Fruit fly (Drosophila melanogaster) whole organism, embryonic: ENCODE data around the gene Ugt35A1.

Experiments used
- ATbp ChIP-seq: fragments of 200-800 bp; sonication (Bioruptor generic); optimal IDR thresholded peaks from 2 replicates; lab custom pipeline; 2017; ENCODE audit warnings: missing biosample characterization, mild to moderate bottlenecking, missing genetic modification characterization, missing genetic modification reagents
- CG10147 ChIP-seq: fragments of 200-800 bp; sonication (Bioruptor generic); optimal IDR thresholded peaks from 2 replicates; lab custom pipeline; 2019; ENCODE audit warnings: missing biosample characterization, mild to moderate bottlenecking, missing genetic modification characterization, moderate library complexity
- CG1024 ChIP-seq: fragments of 200-800 bp; sonication (Bioruptor generic); IDR thresholded peaks from 2 replicates; pipeline ENCODE4 v1.3.6; 2022; ENCODE audit warnings: missing biosample characterization, missing genetic modification characterization
- CG10959 ChIP-seq: fragments of 200-800 bp; sonication (Bioruptor generic); IDR thresholded peaks from 2 replicates; pipeline ENCODE4 v1.3.6; 2022; ENCODE audit warnings: missing biosample characterization, missing genetic modification characterization
- CG12219 ChIP-seq: fragments of 200-800 bp; sonication (Bioruptor generic); optimal IDR thresholded peaks from 3 replicates; lab custom pipeline; 2018; ENCODE audit warnings: missing biosample characterization, mild to moderate bottlenecking, missing genetic modification characterization
- CG12299 ChIP-seq: fragments of 200-800 bp; sonication (Bioruptor generic); optimal IDR thresholded peaks from 2 replicates; lab custom pipeline; 2018; ENCODE audit warnings: missing biosample characterization, mild to moderate bottlenecking, missing genetic modification characterization
- CG12942 ChIP-seq: fragments of 200-800 bp; sonication (Bioruptor generic); optimal IDR thresholded peaks from 3 replicates; lab custom pipeline; 2016; ENCODE audit warnings: missing biosample characterization, missing genetic modification characterization
- CG13775 ChIP-seq: fragments of 200-800 bp; sonication (Bioruptor generic); optimal IDR thresholded peaks from 3 replicates; lab custom pipeline; 2017; ENCODE audit warnings: missing biosample characterization, mild to moderate bottlenecking, missing genetic modification characterization
- CG18262 ChIP-seq: fragments of 200-800 bp; optimal IDR thresholded peaks from 3 replicates; lab custom pipeline; 2019; ENCODE audit warnings: missing biosample characterization, mild to moderate bottlenecking, missing genetic modification characterization, moderate library complexity
- CG2199 ChIP-seq: fragments of 200-800 bp; sonication (Bioruptor generic); IDR thresholded peaks from 3 replicates; pipeline ENCODE4 v1.3.6; 2022; ENCODE audit warnings: missing biosample characterization, missing genetic modification characterization
- CG3163 ChIP-seq: fragments of 200-800 bp; sonication (Bioruptor generic); optimal IDR thresholded peaks from 3 replicates; lab custom pipeline; 2016; ENCODE audit warnings: missing biosample characterization, missing genetic modification characterization
- CG6272 ChIP-seq: fragments of 200-800 bp; sonication (Bioruptor generic); IDR thresholded peaks from 2 replicates; pipeline ENCODE4 v1.3.6; 2022; ENCODE audit warnings: missing biosample characterization, missing genetic modification characterization
- CG6689 ChIP-seq: fragments of 200-800 bp; sonication (Bioruptor generic); IDR thresholded peaks from 2 replicates; pipeline ENCODE4 v1.3.6; 2022; ENCODE audit warnings: missing biosample characterization, missing genetic modification characterization
- CG6813 ChIP-seq: fragments of 200-800 bp; sonication (Bioruptor generic); optimal IDR thresholded peaks from 2 replicates; lab custom pipeline; 2017; ENCODE audit warnings: missing biosample characterization, missing genetic modification characterization, mild to moderate bottlenecking, moderate library complexity, missing genetic modification reagents
- CG9215 ChIP-seq: fragments of 200-800 bp; sonication (Bioruptor generic); IDR thresholded peaks from 2 replicates; pipeline ENCODE4 v1.3.6; 2022; ENCODE audit warnings: missing biosample characterization, missing genetic modification characterization
- CG9727 ChIP-seq: fragments of 200-800 bp; sonication (Bioruptor generic); optimal IDR thresholded peaks from 3 replicates; lab custom pipeline; 2017; ENCODE audit warnings: missing biosample characterization, mild to moderate bottlenecking, missing genetic modification characterization
- D ChIP-seq, 2 experiments: fragments of 200-800 bp in 1 of 2; fragments of >200 bp in 1 of 2; sonication (Bioruptor generic) in 1 of 2; optimal IDR thresholded peaks; 2 replicates in 1 of 2; 3 replicates in 1 of 2; lab custom pipeline; 2017; ENCODE audit warnings: mild to moderate bottlenecking in 1 of 2, missing biosample characterization in 1 of 2, missing genetic modification characterization in 1 of 2, missing genetic modification reagents in 1 of 2
- Doc2 ChIP-seq: fragments of 200-800 bp; sonication (Bioruptor generic); IDR thresholded peaks from 2 replicates; pipeline ENCODE4 v1.3.6; 2022; ENCODE audit warnings: missing biosample characterization, missing genetic modification characterization
- Drgx ChIP-seq: fragments of 200-800 bp; sonication (Bioruptor generic); IDR thresholded peaks from 2 replicates; pipeline ENCODE4 v1.3.6; 2022; ENCODE audit warnings: missing biosample characterization, missing genetic modification characterization
- Hr3 ChIP-seq: fragments of 200-800 bp; sonication (Bioruptor generic); optimal IDR thresholded peaks from 3 replicates; lab custom pipeline; 2016; ENCODE audit warnings: missing biosample characterization, missing genetic modification characterization
- Hr78 ChIP-seq, 2 experiments: fragments of 200-800 bp in 1 of 2; fragments of >200 bp in 1 of 2; sonication (Bioruptor generic) in 1 of 2; optimal IDR thresholded peaks; 2 replicates each; lab custom pipeline; 2017 to 2019; ENCODE audit warnings: missing biosample characterization in 2 of 2, missing genetic modification characterization in 2 of 2, mild to moderate bottlenecking in 1 of 2, moderate library complexity in 1 of 2
- Jarid2 ChIP-seq: fragments of 200-800 bp; sonication (Bioruptor generic); optimal IDR thresholded peaks from 3 replicates; lab custom pipeline; 2017; ENCODE audit warnings: mild to moderate bottlenecking, missing biosample characterization, missing genetic modification reagents, missing genetic modification characterization
- NK7.1 ChIP-seq: fragments of 200-800 bp; sonication (Bioruptor generic); optimal IDR thresholded peaks from 3 replicates; lab custom pipeline; 2016; ENCODE audit warnings: missing biosample characterization, missing genetic modification characterization
- Oaz ChIP-seq: fragments of 200-800 bp; sonication (Bioruptor generic); IDR thresholded peaks from 2 replicates; pipeline ENCODE4 v1.3.6; 2022; ENCODE audit warnings: missing biosample characterization, missing genetic modification characterization
- Opbp ChIP-seq: fragments of 200-800 bp; sonication (Bioruptor generic); IDR thresholded peaks from 3 replicates; pipeline ENCODE4 v1.3.6; 2022; ENCODE audit warnings: missing biosample characterization, missing genetic modification characterization; ENCODE audit not compliant: partially characterized antibody
- PHDP ChIP-seq: fragments of 200-800 bp; sonication (Bioruptor generic); optimal IDR thresholded peaks from 3 replicates; lab custom pipeline; 2018; ENCODE audit warnings: missing biosample characterization, mild to moderate bottlenecking, missing genetic modification characterization, moderate library complexity
- Six4 ChIP-seq: fragments of 200-800 bp; sonication (Bioruptor generic); optimal IDR thresholded peaks from 2 replicates; lab custom pipeline; 2016; ENCODE audit warnings: missing biosample characterization, missing genetic modification characterization
- amos ChIP-seq: fragments of 200-800 bp; sonication (Bioruptor generic); IDR thresholded peaks from 2 replicates; pipeline ENCODE4 v1.3.6; 2022; ENCODE audit warnings: missing biosample characterization, missing genetic modification characterization; ENCODE audit not compliant: partially characterized antibody
- ase ChIP-seq: fragments of 200-800 bp; sonication (Bioruptor generic); IDR thresholded peaks from 3 replicates; pipeline ENCODE4 v1.3.6; 2022; ENCODE audit warnings: missing biosample characterization, missing genetic modification characterization
- bsh ChIP-seq, 2 experiments: fragments of 200-800 bp; sonication (Bioruptor generic); optimal IDR thresholded peaks; 2 replicates each; lab custom pipeline; 2017 to 2018; ENCODE audit warnings: mild to moderate bottlenecking in 2 of 2, missing biosample characterization in 2 of 2, missing genetic modification characterization in 2 of 2, moderate library complexity in 1 of 2
- chif ChIP-seq, 2 experiments: fragments of 200-800 bp; sonication (Bioruptor generic); optimal IDR thresholded peaks; 3 replicates each; lab custom pipeline; 2016; ENCODE audit warnings: missing biosample characterization in 2 of 2, missing genetic modification characterization in 2 of 2
- corto ChIP-seq: fragments of 200-800 bp; sonication (Bioruptor generic); optimal IDR thresholded peaks from 2 replicates; lab custom pipeline; 2016; ENCODE audit warnings: missing biosample characterization, mild to moderate bottlenecking, missing genetic modification characterization, moderate library complexity
- crp ChIP-seq, 2 experiments: fragments of 200-800 bp; sonication (Bioruptor generic); optimal IDR thresholded peaks; 2 replicates in 1 of 2; 3 replicates in 1 of 2; lab custom pipeline; 2017; ENCODE audit warnings: missing biosample characterization in 2 of 2, missing genetic modification characterization in 2 of 2, mild to moderate bottlenecking in 1 of 2, moderate library complexity in 1 of 2
- danr ChIP-seq: fragments of 200-800 bp; sonication (Bioruptor generic); IDR thresholded peaks from 2 replicates; pipeline ENCODE4 v1.3.6; 2022; ENCODE audit warnings: missing biosample characterization, missing genetic modification characterization
- eve ChIP-seq, 2 experiments: fragments of >200 bp; optimal IDR thresholded peaks; 2 replicates each; lab custom pipeline; 2017; ENCODE audit warnings: missing biosample characterization in 2 of 2, missing genetic modification characterization in 2 of 2
- fu2 ChIP-seq: fragments of 200-800 bp; sonication (Bioruptor generic); optimal IDR thresholded peaks from 2 replicates; lab custom pipeline; 2016; ENCODE audit warnings: missing biosample characterization, missing genetic modification characterization
- gro ChIP-seq: fragments of 200-800 bp; sonication (Bioruptor generic); optimal IDR thresholded peaks from 2 replicates; lab custom pipeline; 2016; ENCODE audit warnings: missing biosample characterization, missing genetic modification characterization
- jumu ChIP-seq: fragments of 200-800 bp; sonication (Bioruptor generic); optimal IDR thresholded peaks from 3 replicates; lab custom pipeline; 2016; ENCODE audit warnings: missing biosample characterization, missing genetic modification characterization
- lilli ChIP-seq: fragments of 200-800 bp; sonication (Bioruptor generic); optimal IDR thresholded peaks from 3 replicates; lab custom pipeline; 2016; ENCODE audit warnings: missing biosample characterization, missing genetic modification characterization
- luna ChIP-seq: fragments of 200-800 bp; sonication (Bioruptor generic); optimal IDR thresholded peaks from 2 replicates; lab custom pipeline; 2016; ENCODE audit warnings: missing biosample characterization, missing genetic modification characterization
- pita ChIP-seq: fragments of 200-800 bp; sonication (Bioruptor generic); optimal IDR thresholded peaks from 2 replicates; lab custom pipeline; 2017; ENCODE audit warnings: missing biosample characterization, mild to moderate bottlenecking, missing genetic modification characterization
- repo ChIP-seq: fragments of 200-800 bp; sonication (Bioruptor generic); optimal IDR thresholded peaks from 2 replicates; lab custom pipeline; 2016; ENCODE audit warnings: missing biosample characterization, missing genetic modification characterization
- sc ChIP-seq, 3 experiments: fragments of >200 bp in 2 of 3; fragments of 200-800 bp in 1 of 3; sonication (Bioruptor generic) in 1 of 3; optimal IDR thresholded peaks; 2 replicates in 2 of 3; 3 replicates in 1 of 3; lab custom pipeline; 2017; ENCODE audit warnings: mild to moderate bottlenecking in 1 of 3, missing biosample characterization in 1 of 3, missing genetic modification characterization in 1 of 3, missing genetic modification reagents in 1 of 3
- sima ChIP-seq: fragments of 200-800 bp; sonication (Bioruptor generic); optimal IDR thresholded peaks from 2 replicates; lab custom pipeline; 2016; ENCODE audit warnings: missing biosample characterization, missing genetic modification characterization
- sqz ChIP-seq: fragments of 200-800 bp; sonication (Bioruptor generic); optimal IDR thresholded peaks from 3 replicates; lab custom pipeline; 2018; ENCODE audit warnings: missing biosample characterization, mild to moderate bottlenecking, missing genetic modification characterization
- sr ChIP-seq: fragments of 200-800 bp; sonication (Bioruptor generic); IDR thresholded peaks from 3 replicates; pipeline ENCODE4 v1.3.6; 2022; ENCODE audit warnings: missing biosample characterization, missing genetic modification characterization
- tgo ChIP-seq: fragments of 200-800 bp; sonication (Bioruptor generic); IDR thresholded peaks from 3 replicates; pipeline ENCODE4 v1.3.6; 2022; ENCODE audit warnings: missing biosample characterization, missing genetic modification characterization
- twi ChIP-seq: fragments of 200-800 bp; optimal IDR thresholded peaks from 2 replicates; lab custom pipeline; 2019; ENCODE audit warnings: missing biosample characterization, mild to moderate bottlenecking, missing genetic modification characterization, moderate library complexity
- unc-4 ChIP-seq: fragments of 200-800 bp; sonication (Bioruptor generic); IDR thresholded peaks from 2 replicates; pipeline ENCODE4 v1.3.6; 2022; ENCODE audit warnings: missing biosample characterization, missing genetic modification characterization; ENCODE audit not compliant: partially characterized antibody

The Ugt35A1 gene

DNA sequence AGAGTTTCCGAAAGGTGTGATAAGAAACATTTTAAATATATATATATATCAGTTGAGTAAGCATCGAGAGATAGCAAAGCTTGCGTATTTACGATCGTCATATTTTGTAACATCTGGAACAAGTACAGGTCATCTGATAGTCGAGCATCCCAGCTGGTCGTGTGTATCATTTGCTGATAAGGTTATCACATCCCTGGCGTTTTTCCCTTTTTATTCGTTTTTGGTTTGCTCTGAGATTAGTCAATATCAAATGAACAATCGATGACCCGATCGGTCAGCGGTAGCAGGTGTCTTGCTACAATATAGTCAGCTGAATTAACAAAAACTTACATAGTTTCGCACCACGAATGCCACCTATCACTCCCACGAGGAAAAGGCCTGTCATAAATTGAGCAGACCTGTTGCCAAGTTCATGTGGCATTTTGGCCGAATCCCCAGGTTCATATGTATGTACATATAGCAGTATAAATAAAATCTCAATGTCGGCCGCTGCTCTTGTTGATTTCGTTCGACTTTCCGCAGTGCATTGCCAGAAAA lies 28.5 kb upstream of the Ugt35A1 start (continued):
- TF ChIP-seq unc-4 (GFP tag; lab: Robert Waterston, UW) (no peak), Drgx (GFP tag; lab: Robert Waterston, UW) (peak; percentile 47), CG3163 (GFP tag; lab: Kevin White, UChicago) (no peak), CG6689 (peak; percentile 56), CG1024 (GFP tag; lab: Robert Waterston, UW) (no peak), fu2 (GFP tag; lab: Kevin White, UChicago) (no peak), sc (optimal IDR thresholded peaks at IDR 0.05; lab: Kevin White, UChicago) (no peak), sc (GFP tag; optimal IDR thresholded peaks at IDR 0.05; lab: Kevin White, UChicago) (peak; percentile 18), gro (no peak), chif (GFP tag; optimal IDR thresholded peaks at IDR 0.05; lab: Kevin White, UChicago) (no peak), eve (GFP tag; optimal IDR thresholded peaks at IDR 0.05; lab: Kevin White, UChicago) (no peak), ATbp (no peak), corto (GFP tag; lab: Kevin White, UChicago) (peak; percentile 76), repo (GFP tag; lab: Kevin White, UChicago) (no peak), crp (GFP tag; optimal IDR thresholded peaks at IDR 0.05; lab: Kevin White, UChicago) (no peak), CG12219 (GFP tag; lab: Kevin White, UChicago) (peak; percentile 45), Doc2 (GFP tag; lab: Robert Waterston, UW) (no peak), CG2199 (GFP tag; lab: Robert Waterston, UW) (no peak), tgo (GFP tag; lab: Robert Waterston, UW) (peak; percentile 61; the same call in 2 of the 3 replicates), D (optimal IDR thresholded peaks at IDR 0.05; lab: Kevin White, UChicago) (no peak), D (GFP tag; optimal IDR thresholded peaks at IDR 0.05; lab: Kevin White, UChicago) (no peak), lilli (GFP tag; lab: Kevin White, UChicago) (peak; percentile 51), Jarid2 (GFP tag; lab: Kevin White, UChicago) (no peak), sqz (GFP tag; lab: Kevin White, UChicago) (no peak), CG10147 (GFP tag; lab: Kevin White, UChicago) (peak; percentile 31), pita (GFP tag; lab: Kevin White, UChicago) (no peak), ase (GFP tag; lab: Robert Waterston, UW) (no peak), Six4 (GFP tag; lab: Kevin White, UChicago) (peak; percentile 25), danr (no peak), CG13775 (GFP tag; lab: Kevin White, UChicago) (peak; percentile 24), Hr78 (GFP tag; optimal IDR thresholded peaks at IDR 0.05; lab: Kevin White, UChicago) (peak in 1 of 2 experiments; percentile 64), Opbp (GFP tag; lab: Robert Waterston, UW) (no peak), amos (GFP tag; lab: Robert Waterston, UW) (no peak), sima (no peak), Hr3 (GFP tag; lab: Kevin White, UChicago) (peak; percentile 41), PHDP (peak; percentile 66), twi (tag; lab: Kevin White, UChicago) (no peak), CG9215 (peak; percentile 41; the same call in 1 of the 2 replicates), jumu (no peak), NK7.1 (peak; percentile 13), CG12942 (GFP tag; lab: Kevin White, UChicago) (peak; percentile 38), sr (no peak), CG6813 (peak; percentile 35), bsh (GFP tag; optimal IDR thresholded peaks at IDR 0.05; lab: Kevin White, UChicago) (peak in 1 of 2 experiments; percentile 44), CG9727 (peak; percentile 60), CG18262 (peak; percentile 50), CG10959 (GFP tag; lab: Robert Waterston, UW) (no peak), Oaz (GFP tag; lab: Robert Waterston, UW) (no peak), CG12299 (tag; lab: Kevin White, UChicago) (no peak), luna (no peak), CG6272 (GFP tag; lab: Robert Waterston, UW) (no peak)
